Fruit fly (Drosophila melanogaster): ENCODE results near the gene CG4230.

The CG4230 gene

DNA sequence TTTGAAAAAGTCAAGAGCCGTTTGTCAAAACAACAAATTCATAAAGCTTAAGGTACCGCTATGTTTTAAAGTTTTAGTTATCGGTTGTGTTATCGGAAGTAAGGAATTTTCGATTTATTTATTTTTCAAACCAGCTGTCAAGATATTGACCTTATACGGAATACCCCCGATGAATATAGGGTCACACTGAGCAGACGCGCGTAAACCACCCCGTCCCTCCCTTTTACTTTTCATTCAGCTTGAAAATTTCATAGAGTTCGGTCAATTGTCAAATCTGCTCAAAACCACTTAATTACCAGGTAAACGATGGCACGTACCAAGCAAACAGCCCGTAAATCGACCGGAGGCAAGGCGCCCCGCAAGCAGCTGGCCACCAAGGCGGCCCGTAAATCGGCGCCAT, 41.1 kb upstream of the CG4230 start, which contains the start of the genes CG14036 and His3.3A:
Gene CG14036 (minus strand): TSS at position 64 of the 400 bp plus-strand sequence.
Gene His3.3A (plus strand): TSS at position 106 of the 400 bp plus-strand sequence.
- TF ChIP-seq toe (GFP tag; optimal IDR thresholded peaks at IDR 0.05) = no peak
- TF ChIP-seq CG14711 (tag; optimal IDR thresholded peaks at IDR 0.05) = peak; percentile 2
- peak; percentile 59 for TF ChIP-seq cic (GFP tag; optimal IDR thresholded peaks at IDR 0.05)
- peak; percentile 40 for TF ChIP-seq bab1 (GFP tag; optimal IDR thresholded peaks at IDR 0.05)
- TF ChIP-seq CG1620 (GFP tag; optimal IDR thresholded peaks at IDR 0.05) = peak; percentile 40
- peak; percentile 4 for TF ChIP-seq pad (GFP tag; optimal IDR thresholded peaks at IDR 0.05)
- peak; percentile 28 for TF ChIP-seq CG7101 (tag; optimal IDR thresholded peaks at IDR 0.05)
- peak; percentile 10 for TF ChIP-seq Mnt (GFP tag; optimal IDR thresholded peaks at IDR 0.05)
- TF ChIP-seq tj (GFP tag; optimal IDR thresholded peaks at IDR 0.05) = no peak
- no peak for TF ChIP-seq kay (GFP tag; ENCODE audit: borderline replicate concordance)
- TF ChIP-seq ovo (GFP tag; optimal IDR thresholded peaks at IDR 0.05) = peak; percentile 82
- TF ChIP-seq Crg-1 (GFP tag; optimal IDR thresholded peaks at IDR 0.05) = peak; percentile 35
- no peak for TF ChIP-seq Hr96 (GFP tag; optimal IDR thresholded peaks at IDR 0.05)

DNA sequence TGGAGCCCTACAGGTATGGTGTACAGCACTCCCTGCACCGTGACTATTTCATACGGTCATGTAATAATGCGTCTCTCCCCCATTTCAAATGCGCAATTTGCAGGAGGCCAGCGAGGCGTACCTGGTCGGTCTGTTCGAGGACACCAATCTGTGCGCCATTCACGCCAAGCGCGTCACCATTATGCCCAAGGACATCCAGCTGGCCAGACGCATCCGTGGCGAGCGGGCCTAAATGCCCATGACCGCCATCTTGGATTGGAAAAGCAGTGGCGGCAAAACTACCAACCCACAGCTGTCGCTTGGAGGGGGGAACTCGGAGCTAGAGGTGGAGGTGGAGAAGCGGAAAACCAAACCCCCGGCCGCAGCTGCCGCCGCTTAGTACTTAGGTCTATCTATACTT, 40.5 kb upstream of the CG4230 start:
- TF ChIP-seq cnc (optimal IDR thresholded peaks at IDR 0.05) (no peak), cic (GFP tag; optimal IDR thresholded peaks at IDR 0.05) (peak; percentile 1)

DNA sequence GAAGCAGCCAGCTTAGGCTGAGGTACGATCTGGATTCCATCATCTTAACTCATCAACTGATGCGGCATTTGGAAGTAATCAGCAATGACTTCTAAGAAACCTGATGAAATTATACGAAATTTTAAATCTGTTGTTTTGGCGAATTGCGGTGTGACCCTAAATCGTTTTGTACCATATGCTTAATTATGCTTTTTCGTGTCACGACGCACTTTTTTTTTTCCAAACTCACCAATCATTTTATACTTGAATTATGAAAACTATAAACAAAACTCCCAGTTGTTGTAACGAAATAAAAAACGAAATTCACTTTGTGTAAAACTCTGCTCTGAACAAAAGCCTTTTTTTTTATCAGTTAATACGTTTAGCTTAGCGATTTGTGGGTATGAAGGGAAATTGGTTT, 37.9 kb upstream of the CG4230 start, which contains the start of gene Nepl3:
Gene Nepl3 (minus strand): TSS at position 155 of the 400 bp plus-strand sequence.
- TF ChIP-seq bab1 (GFP tag; optimal IDR thresholded peaks at IDR 0.05) = no peak
- TF ChIP-seq Clk (GFP tag; optimal IDR thresholded peaks at IDR 0.05) = no peak
- TF ChIP-seq CG7045 (GFP tag; optimal IDR thresholded peaks at IDR 0.05) = no peak
- no peak for TF ChIP-seq tj (GFP tag; optimal IDR thresholded peaks at IDR 0.05)
- no peak for TF ChIP-seq CG14711 (tag; optimal IDR thresholded peaks at IDR 0.05)
- no peak for TF ChIP-seq Crg-1 (GFP tag; optimal IDR thresholded peaks at IDR 0.05)
- TF ChIP-seq ovo (GFP tag; optimal IDR thresholded peaks at IDR 0.05) = no peak
- no peak for TF ChIP-seq CG12768 (GFP tag; optimal IDR thresholded peaks at IDR 0.05)
- no peak for TF ChIP-seq CG7101 (tag; optimal IDR thresholded peaks at IDR 0.05)
- TF ChIP-seq kay (GFP tag; ENCODE audit: borderline replicate concordance) = no peak
- no peak for TF ChIP-seq CG11617 (GFP tag; optimal IDR thresholded peaks at IDR 0.05)
- no peak for TF ChIP-seq Mnt (GFP tag; optimal IDR thresholded peaks at IDR 0.05)
- TF ChIP-seq CG1620 (GFP tag; optimal IDR thresholded peaks at IDR 0.05) = no peak
- no peak for TF ChIP-seq CG5204 (GFP tag; optimal IDR thresholded peaks at IDR 0.05)

DNA sequence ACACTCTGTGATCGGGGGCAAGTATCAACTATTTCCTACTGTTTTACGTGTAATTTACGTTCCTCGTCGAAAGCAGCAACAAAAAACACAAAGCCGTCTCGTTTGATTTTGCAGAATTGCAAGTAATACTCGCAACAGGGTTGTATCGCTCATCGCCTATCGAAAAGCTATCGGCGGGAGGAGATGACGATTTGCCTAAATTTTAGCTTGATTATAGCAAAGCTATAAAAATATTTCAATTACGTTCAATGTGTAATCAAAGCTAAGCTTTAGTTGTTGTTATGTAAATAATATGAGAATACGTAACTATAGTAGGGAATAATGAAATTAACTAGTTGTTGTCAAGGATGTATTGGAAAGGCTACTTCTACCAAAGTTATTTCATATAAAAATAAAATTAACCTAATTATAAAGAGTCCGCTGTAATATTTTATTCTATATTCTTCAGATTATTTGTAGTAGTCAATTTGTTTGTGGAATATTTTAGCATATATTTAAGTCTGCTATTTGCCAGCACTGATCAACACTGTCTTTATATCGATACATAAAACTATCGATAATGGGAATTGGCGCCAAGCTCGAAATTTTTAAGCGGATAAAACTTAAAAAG, 36.3 kb upstream of the CG4230 start, which contains the start of gene Rpn11:
Gene Rpn11 (minus strand): TSS at position 146 of the 610 bp plus-strand sequence.
- peak; percentile 56 for TF ChIP-seq CG12768 (GFP tag; optimal IDR thresholded peaks at IDR 0.05)
- peak; percentile 72 for TF ChIP-seq CG11617 (GFP tag; optimal IDR thresholded peaks at IDR 0.05)
- peak; percentile 62 for TF ChIP-seq CG14711 (tag; optimal IDR thresholded peaks at IDR 0.05)
- peak; percentile 94 to 98 for TF ChIP-seq cnc (optimal IDR thresholded peaks at IDR 0.05)
- TF ChIP-seq CG7045 (GFP tag; optimal IDR thresholded peaks at IDR 0.05) = peak; percentile 51
- no peak for TF ChIP-seq kay (GFP tag; ENCODE audit: borderline replicate concordance)
- no peak for TF ChIP-seq toe (GFP tag; optimal IDR thresholded peaks at IDR 0.05)
- peak; percentile 97 for TF ChIP-seq tj (GFP tag; optimal IDR thresholded peaks at IDR 0.05)
- peak; percentile 23 for TF ChIP-seq Clk (GFP tag; optimal IDR thresholded peaks at IDR 0.05)
- peak; percentile 56 for TF ChIP-seq CG7101 (tag; optimal IDR thresholded peaks at IDR 0.05)
- peak; percentile 28 for TF ChIP-seq Mnt (GFP tag; optimal IDR thresholded peaks at IDR 0.05)
- no peak for TF ChIP-seq cic (GFP tag; optimal IDR thresholded peaks at IDR 0.05)
- TF ChIP-seq CG33017 (tag; optimal IDR thresholded peaks at IDR 0.05) = peak; percentile 74
- TF ChIP-seq ovo (GFP tag; optimal IDR thresholded peaks at IDR 0.05) = peak; percentile 63
- peak; percentile 77 for TF ChIP-seq CG1620 (GFP tag; optimal IDR thresholded peaks at IDR 0.05)
- peak; percentile 57 for TF ChIP-seq Crg-1 (GFP tag; optimal IDR thresholded peaks at IDR 0.05)
- TF ChIP-seq Hr96 (GFP tag; optimal IDR thresholded peaks at IDR 0.05) = no peak
- TF ChIP-seq CG5204 (GFP tag; optimal IDR thresholded peaks at IDR 0.05) = no peak
- TF ChIP-seq pad (GFP tag; optimal IDR thresholded peaks at IDR 0.05) = peak; percentile 52
- TF ChIP-seq bab1 (GFP tag; optimal IDR thresholded peaks at IDR 0.05) = peak; percentile 64

DNA sequence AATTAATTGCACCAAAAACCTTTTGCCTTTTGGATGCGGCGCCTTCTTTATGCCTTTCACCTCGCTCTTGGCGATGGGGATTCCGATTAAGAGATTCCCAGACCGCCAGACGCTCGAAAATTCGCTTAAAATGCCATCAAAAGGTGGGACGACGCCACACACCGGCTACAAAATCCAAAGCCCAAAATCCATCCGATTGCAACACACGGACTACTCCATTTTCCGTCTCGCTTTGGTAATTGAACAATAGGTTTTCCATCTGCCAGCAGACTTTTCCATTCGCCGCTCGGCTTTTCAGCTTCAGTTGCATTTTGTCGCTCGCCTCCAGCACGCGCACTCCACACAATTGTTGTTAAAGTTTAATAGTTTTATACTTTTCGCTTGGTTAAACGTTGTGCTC, 35.5 kb upstream of the CG4230 start, which contains the start of gene qtc:
Gene qtc (plus strand): TSS at position 301 of the 400 bp plus-strand sequence.
- no peak for TF ChIP-seq kay (GFP tag; ENCODE audit: borderline replicate concordance)
- TF ChIP-seq CG11617 (GFP tag; optimal IDR thresholded peaks at IDR 0.05) = no peak
- no peak for TF ChIP-seq tj (GFP tag; optimal IDR thresholded peaks at IDR 0.05)
- no peak for TF ChIP-seq CG7045 (GFP tag; optimal IDR thresholded peaks at IDR 0.05)
- no peak for TF ChIP-seq toe (GFP tag; optimal IDR thresholded peaks at IDR 0.05)
- no peak for TF ChIP-seq CG7101 (tag; optimal IDR thresholded peaks at IDR 0.05)
- TF ChIP-seq CG14711 (tag; optimal IDR thresholded peaks at IDR 0.05) = no peak
- no peak for TF ChIP-seq ovo (GFP tag; optimal IDR thresholded peaks at IDR 0.05)

DNA sequence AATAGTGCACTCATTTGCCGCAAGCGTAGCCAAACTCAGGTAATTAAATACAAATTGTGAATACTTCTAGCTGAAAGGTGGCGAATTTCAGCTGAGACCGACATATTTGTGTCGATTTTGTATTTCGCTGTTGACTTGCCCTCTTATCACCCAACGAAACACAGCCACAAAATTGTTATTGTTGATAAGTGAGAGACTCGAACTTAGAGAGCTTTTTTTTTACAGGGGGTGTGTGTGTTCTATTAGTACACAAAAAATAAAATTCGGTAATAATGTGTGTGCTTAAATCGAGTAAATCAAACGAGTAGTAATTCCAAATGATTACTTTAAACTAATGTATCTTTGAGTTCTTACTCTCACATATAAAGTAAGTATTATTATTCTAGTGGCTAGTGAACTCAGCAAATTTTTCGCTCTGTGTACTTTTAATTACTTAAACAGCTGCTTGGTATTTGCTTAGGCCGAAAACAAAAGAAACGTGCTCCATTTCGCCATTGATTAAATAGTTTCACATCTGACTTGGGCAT, 35.0 kb upstream of the CG4230 start:
- TF ChIP-seq CG7045 (GFP tag; optimal IDR thresholded peaks at IDR 0.05) (peak; percentile 47), CG1620 (GFP tag; optimal IDR thresholded peaks at IDR 0.05) (no peak), CG11617 (GFP tag; optimal IDR thresholded peaks at IDR 0.05) (peak; percentile 66), CG5204 (GFP tag; optimal IDR thresholded peaks at IDR 0.05) (no peak), pad (GFP tag; optimal IDR thresholded peaks at IDR 0.05) (peak; percentile 23), cnc (optimal IDR thresholded peaks at IDR 0.05) (no peak), CG33017 (tag; optimal IDR thresholded peaks at IDR 0.05) (peak; percentile 71), cic (GFP tag; optimal IDR thresholded peaks at IDR 0.05) (peak; percentile 83), tj (GFP tag; optimal IDR thresholded peaks at IDR 0.05) (peak; percentile 92), CG12768 (GFP tag; optimal IDR thresholded peaks at IDR 0.05) (peak; percentile 51), Clk (GFP tag; optimal IDR thresholded peaks at IDR 0.05) (peak; percentile 4), bab1 (GFP tag; optimal IDR thresholded peaks at IDR 0.05) (peak; percentile 14), Crg-1 (GFP tag; optimal IDR thresholded peaks at IDR 0.05) (no peak), Mnt (GFP tag; optimal IDR thresholded peaks at IDR 0.05) (peak; percentile 7), Hr96 (GFP tag; optimal IDR thresholded peaks at IDR 0.05) (no peak), CG7101 (tag; optimal IDR thresholded peaks at IDR 0.05) (peak; percentile 74), kay (GFP tag; ENCODE audit: borderline replicate concordance) (no peak), CG14711 (tag; optimal IDR thresholded peaks at IDR 0.05) (peak; percentile 48), ovo (GFP tag; optimal IDR thresholded peaks at IDR 0.05) (no peak), toe (GFP tag; optimal IDR thresholded peaks at IDR 0.05) (no peak)

Data from whole organism, adult.